Worm (Caenorhabditis elegans) whole organism, L4 larva: ENCODE measurements around the gene col-144.

Source experiments
- D1046.2 ChIP-seq: fragments of 200-800 bp; sonication (Bioruptor generic); IDR thresholded peaks from 2 replicates; pipeline ENCODE4 v1.3.6; 2022; ENCODE audit warnings: missing genetic modification characterization, missing compliant biosample characterization
- T26A8.4 ChIP-seq: fragments of 200-800 bp; sonication (Bioruptor generic); IDR thresholded peaks from 2 replicates; pipeline ENCODE4 v1.3.6; 2022; ENCODE audit warnings: missing genetic modification characterization, missing compliant biosample characterization
- ama-1 ChIP-seq: fragments of 150-350 bp; optimal IDR thresholded peaks from 2 replicates; lab custom pipeline; 2014; ENCODE audit warnings: inconsistent platforms, mixed read lengths
- attf-4 ChIP-seq: sonication (generic microtip); optimal IDR thresholded peaks from 3 replicates; lab custom pipeline; 2017; ENCODE audit warnings: missing biosample characterization, missing genetic modification characterization
- ceh-20 ChIP-seq: fragments of 200-800 bp; sonication (Bioruptor generic); IDR thresholded peaks from 2 replicates; pipeline ENCODE4 v1.3.6; 2022; ENCODE audit warnings: missing genetic modification reagents, missing genetic modification characterization, missing compliant biosample characterization
- ceh-32 ChIP-seq: sonication (generic microtip); optimal IDR thresholded peaks from 2 replicates; lab custom pipeline; 2016; ENCODE audit warnings: mild to moderate bottlenecking, missing genetic modification characterization, missing compliant biosample characterization; ENCODE audit not compliant: poor library complexity
- daf-12 ChIP-seq: fragments of 150-350 bp; optimal IDR thresholded peaks from 2 replicates; lab custom pipeline; 2014; ENCODE audit warnings: missing biosample characterization, missing genetic modification reagents, missing genetic modification characterization
- egl-43 ChIP-seq: fragments of 200-800 bp; sonication (Bioruptor generic); IDR thresholded peaks from 2 replicates; pipeline ENCODE4 v1.3.6; 2022; ENCODE audit warnings: missing genetic modification reagents, missing genetic modification characterization, missing compliant biosample characterization
- fkh-10 ChIP-seq: fragments of 150-350 bp; optimal IDR thresholded peaks from 2 replicates; lab custom pipeline; 2014; ENCODE audit warnings: missing biosample characterization, missing genetic modification reagents, missing genetic modification characterization
- fos-1 ChIP-seq: fragments of 150-350 bp; optimal IDR thresholded peaks from 2 replicates; lab custom pipeline; 2014; ENCODE audit warnings: missing biosample characterization, missing genetic modification characterization
- hlh-30 ChIP-seq: sonication (generic microtip); optimal IDR thresholded peaks from 2 replicates; lab custom pipeline; 2017; ENCODE audit warnings: antibody characterized with exemption, mild to moderate bottlenecking, missing genetic modification characterization, missing compliant biosample characterization; ENCODE audit not compliant: insufficient read depth
- jun-1 ChIP-seq: fragments of 150-350 bp; optimal IDR thresholded peaks from 2 replicates; lab custom pipeline; 2014; ENCODE audit warnings: missing biosample characterization, missing genetic modification reagents, missing genetic modification characterization
- lin-13 ChIP-seq: fragments of 150-350 bp; optimal IDR thresholded peaks from 2 replicates; lab custom pipeline; 2014; ENCODE audit warnings: missing biosample characterization, missing genetic modification reagents, missing genetic modification characterization
- lin-15B ChIP-seq: fragments of 150-350 bp; sonication (generic microtip); optimal IDR thresholded peaks from 3 replicates; lab custom pipeline; 2014; ENCODE audit warnings: missing biosample characterization, missing genetic modification characterization
- lin-39 ChIP-seq: fragments of 150-350 bp; optimal IDR thresholded peaks from 2 replicates; lab custom pipeline; 2014; ENCODE audit warnings: missing biosample characterization, missing genetic modification reagents, missing genetic modification characterization
- mep-1 ChIP-seq: fragments of 150-350 bp; sonication (generic microtip); optimal IDR thresholded peaks from 3 replicates; lab custom pipeline; 2014; ENCODE audit warnings: missing biosample characterization, missing genetic modification characterization
- mes-2 ChIP-seq: sonication (generic microtip); optimal IDR thresholded peaks from 2 replicates; lab custom pipeline; 2016; ENCODE audit warnings: missing genotype, mild to moderate bottlenecking, missing genetic modification characterization, missing compliant biosample characterization; ENCODE audit not compliant: poor library complexity, severe bottlenecking
- nhr-102 ChIP-seq: sonication (generic microtip); optimal IDR thresholded peaks from 2 replicates; lab custom pipeline; 2016; ENCODE audit warnings: mild to moderate bottlenecking, missing genetic modification characterization, moderate library complexity, missing compliant biosample characterization
- nhr-11 ChIP-seq: fragments of 150-350 bp; optimal IDR thresholded peaks from 2 replicates; lab custom pipeline; 2014; ENCODE audit warnings: missing biosample characterization, missing genetic modification characterization
- nhr-237 ChIP-seq: sonication (generic microtip); optimal IDR thresholded peaks from 2 replicates; lab custom pipeline; 2017; ENCODE audit warnings: missing biosample characterization, missing genetic modification characterization
- nhr-41 ChIP-seq: fragments of 200-800 bp; sonication (Bioruptor generic); IDR thresholded peaks from 2 replicates; pipeline ENCODE4 v1.3.6; 2022; ENCODE audit warnings: missing genetic modification reagents, missing genetic modification characterization, missing compliant biosample characterization
- nhr-76 ChIP-seq: fragments of 150-350 bp; optimal IDR thresholded peaks from 2 replicates; lab custom pipeline; 2014; ENCODE audit warnings: missing biosample characterization, missing genetic modification characterization
- pha-4 ChIP-seq, 2 experiments: fragments of 150-350 bp in 1 of 2; fragments of 200-800 bp in 1 of 2; sonication (Bioruptor generic) in 1 of 2; IDR thresholded peaks in 1 of 2; optimal IDR thresholded peaks in 1 of 2; 2 replicates each; pipeline versions ENCODE4 v1.3.6 to Lab custom; 2014 to 2022; ENCODE audit warnings: missing genetic modification characterization in 2 of 2, missing genetic modification reagents in 2 of 2, missing biosample characterization in 1 of 2, missing compliant biosample characterization in 1 of 2
- pqm-1 ChIP-seq: sonication (generic microtip); optimal IDR thresholded peaks from 2 replicates; lab custom pipeline; 2017; ENCODE audit warnings: missing biosample characterization, missing genetic modification characterization
- rbr-2 ChIP-seq: sonication (generic microtip); optimal IDR thresholded peaks from 2 replicates; lab custom pipeline; 2016; ENCODE audit warnings: missing genotype, missing genetic modification characterization, missing compliant biosample characterization
- sdz-12 ChIP-seq: fragments of 200-800 bp; sonication (Bioruptor generic); optimal IDR thresholded peaks from 2 replicates; lab custom pipeline; 2018; ENCODE audit warnings: mild to moderate bottlenecking, missing genetic modification characterization, missing compliant biosample characterization
- set-16 ChIP-seq: fragments of 200-800 bp; sonication (Bioruptor generic); IDR thresholded peaks from 2 replicates; pipeline ENCODE4 v1.3.6; 2022; ENCODE audit warnings: missing genetic modification reagents, missing genetic modification characterization, missing compliant biosample characterization
- spr-1 ChIP-seq: sonication (generic microtip); optimal IDR thresholded peaks from 2 replicates; lab custom pipeline; 2016; ENCODE audit warnings: mild to moderate bottlenecking, missing genetic modification characterization, missing compliant biosample characterization
- unc-39 ChIP-seq: sonication (generic microtip); optimal IDR thresholded peaks from 2 replicates; lab custom pipeline; 2017; ENCODE audit warnings: missing biosample characterization, missing genetic modification characterization
- unc-62 ChIP-seq, 3 experiments: fragments of 150-350 bp in 1 of 3; sonication (generic microtip); optimal IDR thresholded peaks in 2 of 3; peaks in 1 of 3; 1 replicate in 1 of 3; 2 replicates in 2 of 3; lab custom pipeline; 2014 to 2017; ENCODE audit warnings: missing biosample characterization in 3 of 3, missing genetic modification characterization in 3 of 3, missing genetic modification reagents in 3 of 3, missing genotype in 1 of 3
- vab-7 ChIP-seq: fragments of 200-800 bp; sonication (Bioruptor generic); IDR thresholded peaks from 2 replicates; pipeline ENCODE4 v1.3.6; 2022; ENCODE audit warnings: missing genetic modification reagents, missing genetic modification characterization, missing compliant biosample characterization
- zfp-3 ChIP-seq: fragments of 200-800 bp; sonication (Bioruptor generic); conservative IDR thresholded peaks from 2 replicates; pipeline ENCODE4 v1.3.6; 2022; ENCODE audit warnings: missing genetic modification reagents, missing genetic modification characterization, missing compliant biosample characterization
- ztf-11 ChIP-seq: fragments of 150-350 bp; optimal IDR thresholded peaks from 2 replicates; lab custom pipeline; 2014; ENCODE audit warnings: missing biosample characterization, missing genetic modification characterization
- ztf-7 ChIP-seq: fragments of 150-350 bp; optimal IDR thresholded peaks from 2 replicates; lab custom pipeline; 2014; ENCODE audit warnings: missing biosample characterization, missing genetic modification characterization

col-144 gene

DNA sequence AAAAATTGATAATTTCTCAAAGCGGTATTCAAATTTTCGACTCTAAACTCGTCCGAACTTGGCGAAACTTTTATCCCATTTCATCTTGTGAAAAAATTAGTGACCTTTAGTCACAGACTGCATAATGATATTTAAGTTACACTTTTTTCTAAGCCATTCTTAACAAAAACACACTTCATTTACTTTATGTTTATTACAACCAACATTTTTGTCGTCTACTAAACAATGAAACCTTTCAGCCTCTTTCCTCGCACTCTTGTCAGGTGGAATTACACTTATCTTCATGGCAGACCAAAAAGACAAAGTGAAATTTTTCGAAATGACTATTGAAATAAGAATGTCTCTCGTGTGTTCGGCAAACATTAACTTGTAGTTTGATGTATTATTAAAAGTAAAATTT lies 3.5 kb upstream of the col-144 start:
- TF ChIP-seq D1046.2 (GFP tag; lab: Robert Waterston, UW) (no peak), lin-13 (no peak), nhr-76 (tag; lab: Kevin White, UChicago) (no peak), nhr-11 (tag; lab: Kevin White, UChicago) (no peak), lin-39 (tag; lab: Kevin White, UChicago) (no peak), unc-62 (GFP tag; optimal IDR thresholded peaks at IDR 0.05 in 1 of 2; lab: Kevin White, UChicago) (peak in 1 of 2 experiments; percentile 24), unc-62 (tag; optimal IDR thresholded peaks at IDR 0.05; lab: Kevin White, UChicago) (no peak), mep-1 (tag; lab: Kevin White, UChicago) (peak; percentile 39), ama-1 (peak; percentile 98), T26A8.4 (0 out of 2 replicates have a peak, but pooled peaks have one; percentile 52), lin-15B (tag; lab: Kevin White, UChicago) (no peak), nhr-41 (GFP tag; lab: Robert Waterston, UW) (no peak), mes-2 (peak; percentile 35), ztf-7 (tag; lab: Kevin White, UChicago) (no peak), unc-39 (tag; lab: Kevin White, UChicago) (no peak), vab-7 (GFP tag; lab: Robert Waterston, UW) (no peak), fos-1 (no peak), ceh-20 (GFP tag; lab: Robert Waterston, UW) (no peak)
- TF ChIP-seq, all 104 proteins: peak for 5

DNA sequence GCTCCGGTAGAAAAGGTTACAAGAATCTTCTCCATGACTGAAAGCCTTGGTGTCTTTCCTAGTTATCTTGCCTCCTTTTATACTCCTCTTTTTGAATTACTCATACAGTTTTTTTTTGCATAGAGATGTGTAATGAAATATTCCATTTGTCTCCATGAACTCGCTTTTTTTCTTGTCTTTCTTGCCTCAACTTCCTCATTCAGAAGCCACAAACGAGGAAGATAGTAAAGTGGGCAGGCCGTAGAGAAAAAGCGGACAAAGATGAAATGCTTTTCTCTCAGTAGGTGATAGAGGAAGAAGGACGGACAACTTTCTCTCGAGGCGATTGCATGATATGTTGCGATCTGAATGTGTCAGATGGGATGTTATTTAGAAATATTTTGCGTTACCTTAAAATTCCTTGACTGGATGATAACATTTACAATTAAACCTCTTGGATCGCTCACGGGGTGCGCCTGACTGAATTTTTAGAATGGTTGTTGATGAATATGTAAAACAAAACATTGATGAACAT lies 2.6 kb upstream of the col-144 start, which contains the start of gene col-145:
Gene col-145 (minus strand): TSS at position 51 of the 514 bp plus-strand sequence.
- no peak for TF ChIP-seq hlh-30 (tag; lab: Kevin White, UChicago)
- TF ChIP-seq pha-4 (GFP tag; IDR thresholded peaks at IDR 0.05; lab: Robert Waterston, UW) = no peak
- no peak for TF ChIP-seq pha-4 (tag; optimal IDR thresholded peaks at IDR 0.05; lab: Kevin White, UChicago)
- TF ChIP-seq nhr-76 (tag; lab: Kevin White, UChicago) = no peak
- TF ChIP-seq attf-4 (tag; lab: Kevin White, UChicago) = no peak
- no peak for TF ChIP-seq jun-1 (tag; lab: Kevin White, UChicago)
- TF ChIP-seq fkh-10 (GFP tag; lab: Kevin White, UChicago) = no peak
- TF ChIP-seq ztf-11 = no peak
- no peak for TF ChIP-seq ama-1
- no peak for TF ChIP-seq ceh-32 (tag; lab: Kevin White, UChicago)
- no peak for TF ChIP-seq daf-12 (tag; lab: Kevin White, UChicago)
- TF ChIP-seq sdz-12 (GFP tag; lab: Kevin White, UChicago) = no peak
- no peak for TF ChIP-seq spr-1
- no peak for TF ChIP-seq nhr-102
- TF ChIP-seq, all 104 proteins: peak for 0

DNA sequence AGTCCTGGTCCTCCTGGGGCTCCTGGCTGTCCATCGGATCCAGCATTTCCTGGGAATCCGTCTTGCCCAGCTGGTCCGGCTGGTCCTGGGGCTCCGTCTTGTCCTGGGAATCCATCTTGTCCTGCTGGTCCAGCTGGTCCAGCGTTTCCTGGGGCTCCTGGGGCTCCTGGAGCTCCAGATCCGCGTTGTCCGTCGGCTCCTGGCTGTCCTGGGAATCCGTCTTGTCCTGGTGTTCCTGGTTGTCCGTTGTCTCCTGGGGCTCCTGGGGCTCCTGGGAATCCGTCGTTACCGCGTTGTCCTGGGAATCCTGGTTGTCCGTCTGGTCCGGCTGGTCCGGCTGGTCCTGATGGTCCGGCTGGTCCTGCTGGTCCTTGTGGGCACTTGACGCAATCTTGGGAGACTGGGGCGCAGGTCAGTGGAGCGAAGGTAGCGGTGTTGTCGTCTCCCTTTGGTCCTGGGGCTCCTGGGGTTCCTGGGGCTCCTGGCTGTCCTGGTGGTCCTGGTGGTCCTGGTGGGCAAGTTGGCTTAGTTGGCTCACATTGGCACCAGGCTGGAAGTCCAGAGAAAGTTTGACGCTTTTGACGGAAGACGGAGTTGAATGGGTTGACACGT lies 1.8 kb upstream of the col-144 start:
- TF ChIP-seq pqm-1 (tag; lab: Kevin White, UChicago) (no peak), T26A8.4 (0 out of 2 replicates have a peak, but pooled peaks have one; percentile 43), rbr-2 (tag; lab: Kevin White, UChicago) (no peak), nhr-237 (no peak), set-16 (GFP tag; lab: Robert Waterston, UW) (peak; percentile 96), egl-43 (GFP tag; lab: Robert Waterston, UW) (0 out of 2 replicates have a peak, but pooled peaks have one; percentile 32)
- TF ChIP-seq, all 104 proteins: peak for 3

DNA sequence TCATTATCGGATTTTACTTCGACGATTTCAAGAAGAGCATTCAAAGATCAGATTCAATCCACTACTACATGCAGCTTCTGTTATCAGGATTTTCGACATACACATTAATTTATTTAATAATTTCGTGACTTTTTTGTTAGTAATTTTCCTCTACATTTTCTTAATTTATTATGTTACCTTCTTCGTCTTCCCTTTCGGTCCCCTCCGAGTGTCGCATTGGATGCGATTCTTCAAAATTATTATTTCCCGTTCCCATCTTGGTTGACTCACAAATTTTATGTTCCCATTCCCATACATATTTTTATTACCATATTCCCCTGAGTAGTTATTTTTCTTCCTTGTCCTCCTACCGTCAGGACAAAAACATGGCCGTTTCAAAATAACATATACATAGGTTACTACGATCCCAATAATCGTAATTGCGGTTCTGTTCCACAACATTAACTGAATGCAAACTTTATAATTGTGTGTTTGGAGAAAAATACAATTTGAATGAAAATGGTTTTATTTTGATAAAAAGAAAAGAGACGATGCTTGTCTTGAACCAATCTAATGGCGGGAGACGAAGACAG lies 1.2 kb downstream of the col-144 start:
- TF ChIP-seq ama-1 (peak; percentile 79), mep-1 (tag; lab: Kevin White, UChicago) (peak; percentile 27), zfp-3 (GFP tag; lab: Robert Waterston, UW) (peak; percentile 74; the same call in 1 of the 2 replicates), T26A8.4 (peak; percentile 82)
